Fruit fly (Drosophila melanogaster) whole organism, pupa: ENCODE measurements around the gene CG1307.

ENCODE experiments used
- CG10348 ChIP-seq: fragments of 200-800 bp; sonication (Bioruptor generic); IDR thresholded peaks from 2 replicates; pipeline ENCODE4 v1.3.6; 2022; ENCODE audit warnings: missing biosample characterization, missing genetic modification characterization
- CG12605 ChIP-seq: fragments of 200-800 bp; sonication (Bioruptor generic); IDR thresholded peaks from 2 replicates; pipeline ENCODE4 v1.3.6; 2022; ENCODE audit warnings: missing biosample characterization, missing genetic modification characterization
- CG13204 ChIP-seq: fragments of 200-800 bp; sonication (Bioruptor generic); optimal IDR thresholded peaks from 2 replicates; lab custom pipeline; 2018; ENCODE audit warnings: missing biosample characterization, mild to moderate bottlenecking, missing genetic modification characterization, moderate library complexity
- CG14655 ChIP-seq: fragments of 200-800 bp; sonication (Bioruptor generic); optimal IDR thresholded peaks from 3 replicates; lab custom pipeline; 2017; ENCODE audit warnings: mild to moderate bottlenecking, missing biosample characterization, missing genetic modification reagents, missing genetic modification characterization
- CG15710 ChIP-seq: fragments of 200-800 bp; sonication (Bioruptor generic); optimal IDR thresholded peaks from 2 replicates; lab custom pipeline; 2018; ENCODE audit warnings: missing biosample characterization, mild to moderate bottlenecking, missing genetic modification characterization, moderate library complexity
- CG17806 ChIP-seq: fragments of 200-800 bp; sonication (Bioruptor generic); optimal IDR thresholded peaks from 2 replicates; lab custom pipeline; 2018; ENCODE audit warnings: missing biosample characterization, mild to moderate bottlenecking, missing genetic modification characterization, moderate library complexity
- CG32121 ChIP-seq: fragments of 200-800 bp; sonication (Bioruptor generic); IDR thresholded peaks from 2 replicates; pipeline ENCODE4 v1.3.6; 2022; ENCODE audit warnings: missing biosample characterization, missing genetic modification characterization
- CG34367 ChIP-seq: fragments of 200-800 bp; sonication (Bioruptor generic); optimal IDR thresholded peaks from 2 replicates; lab custom pipeline; 2018; ENCODE audit warnings: missing biosample characterization, mild to moderate bottlenecking, missing genetic modification characterization
- CG4496 ChIP-seq: fragments of 200-800 bp; sonication (Bioruptor generic); IDR thresholded peaks from 3 replicates; pipeline ENCODE4 v1.3.6; 2022; ENCODE audit warnings: missing biosample characterization, missing genetic modification characterization
- CG8159 ChIP-seq: fragments of 200-800 bp; sonication (Bioruptor generic); optimal IDR thresholded peaks from 3 replicates; lab custom pipeline; 2018; ENCODE audit warnings: missing biosample characterization, mild to moderate bottlenecking, missing genetic modification characterization, moderate library complexity
- CG8301 ChIP-seq: fragments of 200-800 bp; sonication (Bioruptor generic); optimal IDR thresholded peaks from 2 replicates; lab custom pipeline; 2018; ENCODE audit warnings: missing biosample characterization, mild to moderate bottlenecking, missing genetic modification characterization
- CG9948 ChIP-seq: fragments of 200-800 bp; sonication (Bioruptor generic); optimal IDR thresholded peaks from 2 replicates; lab custom pipeline; 2018; ENCODE audit warnings: missing biosample characterization, mild to moderate bottlenecking, missing genetic modification characterization, moderate library complexity
- D1 ChIP-seq: fragments of 200-800 bp; sonication (Bioruptor generic); optimal IDR thresholded peaks from 2 replicates; lab custom pipeline; 2018; ENCODE audit warnings: missing biosample characterization, mild to moderate bottlenecking, missing genetic modification characterization, moderate library complexity
- EcR ChIP-seq: fragments of 200-800 bp; sonication (Bioruptor generic); optimal IDR thresholded peaks from 3 replicates; lab custom pipeline; 2019; ENCODE audit warnings: missing biosample characterization, missing genetic modification characterization, mild to moderate bottlenecking, moderate library complexity, missing genetic modification reagents
- Ets98B ChIP-seq: fragments of 200-800 bp; sonication (Bioruptor generic); IDR thresholded peaks from 2 replicates; pipeline ENCODE4 v1.3.6; 2022; ENCODE audit warnings: missing biosample characterization, missing genetic modification characterization
- Pif1A ChIP-seq: fragments of 200-800 bp; sonication (Bioruptor generic); optimal IDR thresholded peaks from 3 replicates; lab custom pipeline; 2016; ENCODE audit warnings: missing biosample characterization, missing genetic modification characterization
- Pif1B ChIP-seq: fragments of 200-800 bp; sonication (Bioruptor generic); optimal IDR thresholded peaks from 3 replicates; lab custom pipeline; 2016; ENCODE audit warnings: missing biosample characterization, missing genetic modification characterization
- Snoo ChIP-seq: fragments of 200-800 bp; sonication (Bioruptor generic); optimal IDR thresholded peaks from 3 replicates; lab custom pipeline; 2017; ENCODE audit warnings: missing biosample characterization, mild to moderate bottlenecking, missing genetic modification characterization, inconsistent platforms
- fd96Ca ChIP-seq: fragments of 200-800 bp; sonication (Bioruptor generic); IDR thresholded peaks from 3 replicates; pipeline ENCODE4 v1.3.6; 2022; ENCODE audit warnings: missing biosample characterization, missing genetic modification characterization
- gl ChIP-seq: fragments of 200-800 bp; sonication (Bioruptor generic); optimal IDR thresholded peaks from 2 replicates; lab custom pipeline; 2018; ENCODE audit warnings: missing biosample characterization, mild to moderate bottlenecking, missing genetic modification characterization
- rn ChIP-seq: fragments of 200-800 bp; sonication (Bioruptor generic); IDR thresholded peaks from 2 replicates; pipeline ENCODE4 v1.3.6; 2022; ENCODE audit warnings: missing biosample characterization, missing genetic modification characterization

Gene CG1307

DNA sequence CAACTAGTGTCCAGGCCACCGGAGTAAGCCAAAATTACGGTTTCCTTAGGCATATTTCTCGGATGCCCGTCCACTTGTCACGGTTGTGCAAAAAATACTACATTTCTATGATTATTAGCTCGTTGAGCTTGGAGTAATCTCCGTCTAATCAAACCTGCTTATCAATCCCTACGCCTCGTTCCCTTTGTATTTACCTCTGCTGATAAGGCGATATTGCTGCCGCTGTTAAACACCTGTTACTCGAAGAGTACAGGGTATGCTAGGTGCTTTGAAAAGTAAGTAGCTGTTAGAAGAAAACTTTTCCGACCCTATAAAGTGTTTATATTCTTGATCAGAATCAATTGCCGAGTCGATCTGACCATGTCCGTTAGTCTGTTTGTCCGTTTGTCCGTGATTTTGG, 12.9 kb downstream of the CG1307 start, which contains the start of gene Ass:
Gene Ass (minus strand): TSS at position 101 of the 400 bp plus-strand sequence.
- TF ChIP-seq Pif1B (GFP tag; lab: Kevin White, UChicago) (no peak), fd96Ca (GFP tag; lab: Robert Waterston, UW) (no peak), CG4496 (no peak), CG13204 (no peak), CG8301 (tag; lab: Kevin White, UChicago) (no peak), CG17806 (tag; lab: Kevin White, UChicago) (no peak), gl (tag; lab: Kevin White, UChicago) (no peak), CG32121 (GFP tag; lab: Robert Waterston, UW) (no peak), CG15710 (tag; lab: Kevin White, UChicago) (no peak), Ets98B (GFP tag; lab: Robert Waterston, UW) (no peak), rn (GFP tag; lab: Robert Waterston, UW) (no peak), CG14655 (GFP tag; lab: Kevin White, UChicago) (no peak), CG9948 (tag; lab: Kevin White, UChicago) (no peak), Snoo (no peak), CG12605 (GFP tag; lab: Robert Waterston, UW) (no peak), CG8159 (no peak)

DNA sequence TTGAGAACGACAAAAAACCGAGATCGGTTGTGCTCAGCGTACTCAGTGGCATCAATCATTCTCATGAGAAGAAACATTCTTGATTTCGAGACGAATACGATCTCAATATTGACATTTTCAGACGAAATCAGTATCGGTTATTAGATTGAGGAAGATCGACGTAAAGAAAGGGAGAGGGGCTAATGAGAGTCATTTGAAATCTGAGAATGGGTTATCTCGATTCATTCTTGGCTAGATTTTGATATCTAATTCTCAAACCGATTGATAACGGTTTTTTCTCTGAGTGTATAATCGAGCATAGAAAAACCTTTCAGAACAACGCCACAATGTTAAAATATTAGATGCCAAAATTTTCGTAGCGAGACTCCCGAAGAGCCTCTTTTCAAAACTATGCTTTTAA, 16.3 kb downstream of the CG1307 start, which contains the start of gene CG31286:
Gene CG31286 (plus strand): TSS at position 301 of the 400 bp plus-strand sequence.
- TF ChIP-seq CG34367 (no peak), EcR (no peak), Ets98B (GFP tag; lab: Robert Waterston, UW) (no peak), fd96Ca (GFP tag; lab: Robert Waterston, UW) (no peak), CG8159 (no peak), CG13204 (no peak)

DNA sequence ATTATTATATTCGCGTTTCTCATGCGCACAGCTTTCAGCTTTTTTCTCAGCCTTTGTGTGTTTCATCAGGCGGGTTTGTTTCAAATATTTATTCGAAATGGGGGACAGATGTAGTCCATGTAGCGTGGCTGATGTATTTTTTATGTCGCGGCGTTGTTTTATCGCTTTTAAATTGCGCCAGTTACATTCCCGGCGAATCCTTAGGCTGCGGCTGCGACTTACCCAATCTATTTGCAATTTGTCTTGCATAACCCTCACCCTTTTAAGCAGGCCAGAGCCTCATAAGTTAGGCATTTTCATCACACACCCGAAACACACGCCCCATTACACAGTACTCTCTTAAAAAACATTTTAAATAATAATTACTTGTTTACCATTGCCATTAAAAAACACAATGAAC, 27.4 kb downstream of the CG1307 start, which contains the start of gene sunz:
Gene sunz (plus strand): TSS at position 301 of the 400 bp plus-strand sequence.
- no peak for TF ChIP-seq Pif1A (GFP tag; lab: Kevin White, UChicago)

- no peak for TF ChIP-seq CG34367
- no peak for TF ChIP-seq CG32121 (GFP tag; lab: Robert Waterston, UW)
- TF ChIP-seq Snoo = no peak
- no peak for TF ChIP-seq Pif1B (GFP tag; lab: Kevin White, UChicago)
- no peak for TF ChIP-seq CG8159
- no peak for TF ChIP-seq CG9948 (tag; lab: Kevin White, UChicago)
- no peak for TF ChIP-seq EcR
- TF ChIP-seq rn (GFP tag; lab: Robert Waterston, UW) = no peak
- TF ChIP-seq CG12605 (GFP tag; lab: Robert Waterston, UW) = no peak
- TF ChIP-seq CG15710 (tag; lab: Kevin White, UChicago) = no peak
- TF ChIP-seq CG8301 (tag; lab: Kevin White, UChicago) = no peak
- no peak for TF ChIP-seq CG13204
- no peak for TF ChIP-seq D1 (tag; lab: Kevin White, UChicago)
- TF ChIP-seq gl (tag; lab: Kevin White, UChicago) = no peak
- no peak for TF ChIP-seq CG17806 (tag; lab: Kevin White, UChicago)
- TF ChIP-seq Ets98B (GFP tag; lab: Robert Waterston, UW) = no peak
- TF ChIP-seq, all 21 proteins: peak for 0
These were observed 28.0 kb downstream of the CG1307 start, which contains the start of gene CG15177 for dm6 chr3R:6629221-6629620. CG15177 (minus strand) TSS chr3R:6629321.

DNA sequence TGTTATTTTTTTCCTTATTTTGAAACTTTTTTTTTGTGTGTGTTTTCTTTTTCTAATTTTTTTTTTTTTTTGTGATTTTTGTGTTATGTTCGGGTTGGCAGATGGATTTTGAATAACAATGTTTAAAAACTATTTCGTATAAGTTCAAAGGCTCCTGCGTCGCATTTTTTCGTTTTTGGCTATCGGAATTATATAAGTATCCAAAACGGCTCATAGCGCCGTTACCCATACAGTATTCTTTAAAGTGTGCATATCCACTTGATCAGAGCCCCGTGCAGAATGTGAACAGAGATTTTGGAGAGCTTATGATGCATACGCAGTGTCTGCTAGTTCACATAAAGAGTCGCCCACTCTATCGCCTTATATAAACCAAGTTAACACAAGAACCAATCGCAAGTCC, 29.4 kb downstream of the CG1307 start, which contains the start of gene sowi:
Gene sowi (minus strand): TSS at position 101 of the 400 bp plus-strand sequence.
- TF ChIP-seq rn (GFP tag; lab: Robert Waterston, UW) (no peak), CG34367 (no peak), CG13204 (no peak), CG10348 (GFP tag; lab: Robert Waterston, UW) (no peak), CG12605 (GFP tag; lab: Robert Waterston, UW) (no peak), Ets98B (GFP tag; lab: Robert Waterston, UW) (no peak), CG15710 (tag; lab: Kevin White, UChicago) (no peak)

- TF ChIP-seq CG32121 (GFP tag; lab: Robert Waterston, UW) = no peak
- TF ChIP-seq Ets98B (GFP tag; lab: Robert Waterston, UW) = no peak
- TF ChIP-seq fd96Ca (GFP tag; lab: Robert Waterston, UW) = no peak
These were observed 48.4 kb downstream of the CG1307 start, which contains the start of gene glob2 for dm6 chr3R:6608814-6609213. glob2 (minus strand) TSS chr3R:6608914.
